1 fruit fly cellular context compared by ENCODE assay signal in the genomic region with DNA sequence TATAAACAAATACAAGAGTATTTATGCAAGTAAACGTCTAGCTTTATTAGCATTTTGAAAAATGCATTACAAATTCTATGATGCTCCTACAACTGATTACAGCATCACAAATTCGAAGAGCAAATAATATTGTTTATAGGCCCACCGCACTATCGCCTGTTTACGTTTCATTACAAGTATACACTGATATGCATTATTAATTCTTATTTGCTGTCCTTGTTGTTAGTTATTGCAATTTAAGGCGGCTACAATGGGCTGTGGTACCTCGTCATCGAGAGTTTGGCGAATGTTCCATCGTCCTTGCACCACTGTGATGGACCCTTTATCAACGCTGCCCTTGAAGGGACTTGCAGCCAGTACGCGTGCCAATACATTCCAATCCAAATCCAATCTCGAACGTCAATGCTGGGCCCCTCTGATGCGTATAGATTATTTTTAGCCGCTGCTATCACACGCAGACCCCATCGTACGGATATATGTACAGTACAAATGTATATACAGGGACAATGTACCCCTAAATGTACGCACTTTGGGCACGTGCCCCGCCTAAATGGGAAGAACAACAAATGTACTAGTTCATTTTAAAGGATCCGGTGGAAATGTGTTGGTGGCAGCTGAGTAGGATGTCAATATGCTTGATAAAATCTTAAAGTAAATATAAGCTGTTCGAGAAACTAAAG.
A peak's percentile ranks its signal among the peaks of the same experiment; 100 is the strongest.
TF ChIP-seq lines count a peak whose summit lies in the region.

No protein-coding gene starts in this region.

TF ChIP-seq in whole organism, embryonic, 481 proteins besides CTCF, POLR2A, EP300 and RAD21 (continued from another document):
- TF ChIP-seq CG1529 (GFP tag; optimal IDR thresholded peaks at IDR 0.05; lab: Kevin White, UChicago) (peak; percentile 20), Sin3A (optimal IDR thresholded peaks at IDR 0.05; lab: Kevin White, UChicago) (no peak), CG12219 (GFP tag; optimal IDR thresholded peaks at IDR 0.05; lab: Kevin White, UChicago) (no peak), Aef1 (GFP tag; IDR thresholded peaks at IDR 0.05; lab: Robert Waterston, UW) (no peak), Awh (GFP tag; IDR thresholded peaks at IDR 0.05; lab: Robert Waterston, UW) (no peak), esg (GFP tag; conservative IDR thresholded peaks at IDR 0.05; lab: Robert Waterston, UW) (no peak), Lim3 (GFP tag; IDR thresholded peaks at IDR 0.05; lab: Robert Waterston, UW) (no peak), ash1 (GFP tag; optimal IDR thresholded peaks at IDR 0.05; lab: Kevin White, UChicago) (no peak), ab (GFP tag; optimal IDR thresholded peaks at IDR 0.05; lab: Kevin White, UChicago) (no peak), rib (GFP tag; IDR thresholded peaks at IDR 0.05; lab: Robert Waterston, UW) (no peak), CG32772 (GFP tag; IDR thresholded peaks at IDR 0.05; lab: Robert Waterston, UW) (no peak), CG2875 (GFP tag; optimal IDR thresholded peaks at IDR 0.05; lab: Kevin White, UChicago) (peak; percentile 33), CG15011 (GFP tag; optimal IDR thresholded peaks at IDR 0.05; lab: Kevin White, UChicago) (no peak), pfk (GFP tag; optimal IDR thresholded peaks at IDR 0.05; lab: Kevin White, UChicago) (no peak), gt (GFP tag; IDR thresholded peaks at IDR 0.05; lab: Robert Waterston, UW) (no peak), CG12104 (GFP tag; optimal IDR thresholded peaks at IDR 0.05; lab: Kevin White, UChicago) (peak; percentile 2), eve (GFP tag; optimal IDR thresholded peaks at IDR 0.05; lab: Kevin White, UChicago) (no peak), ems (GFP tag; optimal IDR thresholded peaks at IDR 0.05; lab: Kevin White, UChicago) (no peak), lilli (GFP tag; optimal IDR thresholded peaks at IDR 0.05; lab: Kevin White, UChicago) (no peak), CG10959 (GFP tag; IDR thresholded peaks at IDR 0.05; lab: Robert Waterston, UW) (no peak), run (tag; optimal IDR thresholded peaks at IDR 0.05; lab: Kevin White, UChicago) (no peak), PHDP (tag; optimal IDR thresholded peaks at IDR 0.05; lab: Kevin White, UChicago) (no peak), CG7786 (GFP tag; optimal IDR thresholded peaks at IDR 0.05; lab: Kevin White, UChicago) (no peak), CG10462 (GFP tag; optimal IDR thresholded peaks at IDR 0.05; lab: Kevin White, UChicago) (no peak), sob (GFP tag; IDR thresholded peaks at IDR 0.05; lab: Robert Waterston, UW) (no peak), Hey (tag; optimal IDR thresholded peaks at IDR 0.05; lab: Kevin White, UChicago) (peak; percentile 86), CG4730 (GFP tag; IDR thresholded peaks at IDR 0.05; lab: Robert Waterston, UW) (no peak), emc (GFP tag; optimal IDR thresholded peaks at IDR 0.05; lab: Kevin White, UChicago) (no peak), CG18619 (GFP tag; optimal IDR thresholded peaks at IDR 0.05; lab: Kevin White, UChicago) (no peak), nau (GFP tag; optimal IDR thresholded peaks at IDR 0.05; lab: Kevin White, UChicago) (no peak), grau (tag; optimal IDR thresholded peaks at IDR 0.05; lab: Kevin White, UChicago) (no peak), CG9932 (GFP tag; IDR thresholded peaks at IDR 0.05; lab: Robert Waterston, UW) (no peak), wek (GFP tag; optimal IDR thresholded peaks at IDR 0.05; lab: Kevin White, UChicago) (no peak), br (optimal IDR thresholded peaks at IDR 0.05; lab: Kevin White, UChicago) (no peak), CG30403 (GFP tag; optimal IDR thresholded peaks at IDR 0.05; lab: Kevin White, UChicago) (no peak), CG6813 (GFP tag; optimal IDR thresholded peaks at IDR 0.05; lab: Kevin White, UChicago) (peak; percentile 45), CG9437 (GFP tag; optimal IDR thresholded peaks at IDR 0.05; lab: Kevin White, UChicago) (no peak), YL-1 (GFP tag; optimal IDR thresholded peaks at IDR 0.05; lab: Kevin White, UChicago) (no peak), dysf (GFP tag; IDR thresholded peaks at IDR 0.05; lab: Robert Waterston, UW) (no peak), mam (GFP tag; optimal IDR thresholded peaks at IDR 0.05; lab: Kevin White, UChicago) (no peak), CG8290 (GFP tag; optimal IDR thresholded peaks at IDR 0.05; lab: Kevin White, UChicago) (no peak), CG8290 (tag; optimal IDR thresholded peaks at IDR 0.05; lab: Kevin White, UChicago) (peak in 1 of 2 experiments; percentile 7), Usf (GFP tag; optimal IDR thresholded peaks at IDR 0.05; lab: Kevin White, UChicago) (no peak), Ada2b (GFP tag; IDR thresholded peaks at IDR 0.05; lab: Robert Waterston, UW) (no peak), Sox102F (GFP tag; optimal IDR thresholded peaks at IDR 0.05; lab: Kevin White, UChicago) (peak; percentile 48), Neu2 (GFP tag; optimal IDR thresholded peaks at IDR 0.05; lab: Kevin White, UChicago; ENCODE audit: borderline replicate concordance) (no peak), Trl (optimal IDR thresholded peaks at IDR 0.05; lab: Kevin White, UChicago) (no peak), Trl (GFP tag; optimal IDR thresholded peaks at IDR 0.05; lab: Kevin White, UChicago) (no peak), CG2120 (GFP tag; optimal IDR thresholded peaks at IDR 0.05; lab: Kevin White, UChicago) (no peak), CG11456 (GFP tag; IDR thresholded peaks at IDR 0.05; lab: Robert Waterston, UW) (no peak), Deaf1 (tag; optimal IDR thresholded peaks at IDR 0.05; lab: Kevin White, UChicago) (no peak), CG17328 (GFP tag; IDR thresholded peaks at IDR 0.05; lab: Robert Waterston, UW) (peak; percentile 26; the same call in 1 of the 2 replicates), Dref (GFP tag; IDR thresholded peaks at IDR 0.05; lab: Robert Waterston, UW) (no peak), crc (GFP tag; optimal IDR thresholded peaks at IDR 0.05; lab: Kevin White, UChicago) (no peak), gsb (GFP tag; IDR thresholded peaks at IDR 0.05; lab: Robert Waterston, UW) (no peak), CG1792 (GFP tag; optimal IDR thresholded peaks at IDR 0.05; lab: Kevin White, UChicago) (no peak), Doc2 (GFP tag; IDR thresholded peaks at IDR 0.05; lab: Robert Waterston, UW) (no peak), HLH3B (GFP tag; IDR thresholded peaks at IDR 0.05; lab: Robert Waterston, UW) (no peak), CG10321 (GFP tag; IDR thresholded peaks at IDR 0.05; lab: Robert Waterston, UW) (no peak), bcd (GFP tag; optimal IDR thresholded peaks at IDR 0.05; lab: Kevin White, UChicago) (no peak), Side (GFP tag; optimal IDR thresholded peaks at IDR 0.05; lab: Kevin White, UChicago) (no peak), Hsf (GFP tag; optimal IDR thresholded peaks at IDR 0.05; lab: Kevin White, UChicago) (peak; percentile 8), Spps (tag; optimal IDR thresholded peaks at IDR 0.05; lab: Kevin White, UChicago) (no peak), Fer2 (tag; optimal IDR thresholded peaks at IDR 0.05; lab: Kevin White, UChicago) (no peak), sug (tag; optimal IDR thresholded peaks at IDR 0.05; lab: Kevin White, UChicago) (no peak), CG17612 (GFP tag; IDR thresholded peaks at IDR 0.05; lab: Robert Waterston, UW) (no peak), CG43689 (GFP tag; IDR thresholded peaks at IDR 0.05; lab: Robert Waterston, UW) (no peak), dmrt11E (tag; optimal IDR thresholded peaks at IDR 0.05; lab: Kevin White, UChicago) (no peak), CkIIα-i1 (GFP tag; IDR thresholded peaks at IDR 0.05; lab: Robert Waterston, UW) (no peak), Atf3 (GFP tag; optimal IDR thresholded peaks at IDR 0.05; lab: Kevin White, UChicago) (no peak), BtbVII (GFP tag; optimal IDR thresholded peaks at IDR 0.05; lab: Kevin White, UChicago) (no peak), Stat92E (GFP tag; optimal IDR thresholded peaks at IDR 0.05; lab: Kevin White, UChicago) (no peak), chm (GFP tag; IDR thresholded peaks at IDR 0.05; lab: Robert Waterston, UW) (no peak), CG3065 (GFP tag; optimal IDR thresholded peaks at IDR 0.05; lab: Kevin White, UChicago) (no peak), tna (GFP tag; IDR thresholded peaks at IDR 0.05; lab: Robert Waterston, UW; ENCODE audit: partially characterized antibody) (no peak), gro (GFP tag; optimal IDR thresholded peaks at IDR 0.05; lab: Kevin White, UChicago) (no peak), CG15269 (tag; optimal IDR thresholded peaks at IDR 0.05; lab: Kevin White, UChicago) (no peak), Dip3 (GFP tag; optimal IDR thresholded peaks at IDR 0.05; lab: Kevin White, UChicago) (no peak), zfh2 (GFP tag; optimal IDR thresholded peaks at IDR 0.05; lab: Kevin White, UChicago) (no peak), Nf-YC (tag; optimal IDR thresholded peaks at IDR 0.05; lab: Kevin White, UChicago) (no peak), sc (optimal IDR thresholded peaks at IDR 0.05; lab: Kevin White, UChicago) (no peak), sc (GFP tag; optimal IDR thresholded peaks at IDR 0.05; lab: Kevin White, UChicago) (peak; percentile 28), CG11085 (GFP tag; IDR thresholded peaks at IDR 0.05; lab: Robert Waterston, UW) (no peak), GATAe (GFP tag; conservative IDR thresholded peaks at IDR 0.05; lab: Robert Waterston, UW) (no peak), gcm2 (GFP tag; optimal IDR thresholded peaks at IDR 0.05; lab: Kevin White, UChicago) (no peak), org-1 (GFP tag; optimal IDR thresholded peaks at IDR 0.05; lab: Kevin White, UChicago) (peak; percentile 19), ken (GFP tag; IDR thresholded peaks at IDR 0.05; lab: Robert Waterston, UW) (no peak), her (GFP tag; optimal IDR thresholded peaks at IDR 0.05; lab: Kevin White, UChicago) (no peak), Oaz (GFP tag; IDR thresholded peaks at IDR 0.05; lab: Robert Waterston, UW) (no peak), fd64A (GFP tag; optimal IDR thresholded peaks at IDR 0.05; lab: Kevin White, UChicago) (peak; percentile 62), Fer1 (GFP tag; optimal IDR thresholded peaks at IDR 0.05; lab: Kevin White, UChicago) (no peak), Adf1 (GFP tag; IDR thresholded peaks at IDR 0.05; lab: Robert Waterston, UW) (no peak), CG12391 (tag; optimal IDR thresholded peaks at IDR 0.05; lab: Kevin White, UChicago) (no peak), vvl (GFP tag; IDR thresholded peaks at IDR 0.05; lab: Robert Waterston, UW) (no peak), Dad (GFP tag; optimal IDR thresholded peaks at IDR 0.05; lab: Kevin White, UChicago) (no peak), CG10431 (GFP tag; optimal IDR thresholded peaks at IDR 0.05; lab: Kevin White, UChicago) (no peak), CG10654 (GFP tag; optimal IDR thresholded peaks at IDR 0.05; lab: Kevin White, UChicago) (no peak), Optix (GFP tag; IDR thresholded peaks at IDR 0.05; lab: Robert Waterston, UW) (no peak), CG6683 (GFP tag; optimal IDR thresholded peaks at IDR 0.05; lab: Kevin White, UChicago) (no peak), ap (GFP tag; IDR thresholded peaks at IDR 0.05; lab: Robert Waterston, UW) (no peak), slou (GFP tag; optimal IDR thresholded peaks at IDR 0.05; lab: Kevin White, UChicago) (no peak), CG6791 (GFP tag; IDR thresholded peaks at IDR 0.05; lab: Robert Waterston, UW; ENCODE audit: partially characterized antibody) (no peak), Med (GFP tag; lab: Kevin White, UChicago) (peak; percentile 65), D19A (tag; optimal IDR thresholded peaks at IDR 0.05; lab: Kevin White, UChicago) (no peak), CG18764 (GFP tag; optimal IDR thresholded peaks at IDR 0.05; lab: Kevin White, UChicago) (no peak), shn (GFP tag; optimal IDR thresholded peaks at IDR 0.05; lab: Kevin White, UChicago) (no peak), Mad (GFP tag; optimal IDR thresholded peaks at IDR 0.05; lab: Kevin White, UChicago) (no peak), kni (GFP tag; optimal IDR thresholded peaks at IDR 0.05; lab: Kevin White, UChicago) (no peak), lab (GFP tag; optimal IDR thresholded peaks at IDR 0.05; lab: Kevin White, UChicago) (no peak), Lpt (GFP tag; optimal IDR thresholded peaks at IDR 0.05; lab: Kevin White, UChicago) (no peak), CG7928 (GFP tag; optimal IDR thresholded peaks at IDR 0.05; lab: Kevin White, UChicago) (no peak), Hand (GFP tag; optimal IDR thresholded peaks at IDR 0.05; lab: Kevin White, UChicago) (no peak), sna (GFP tag; IDR thresholded peaks at IDR 0.05; lab: Robert Waterston, UW; ENCODE audit: partially characterized antibody) (no peak), Taf1 (GFP tag; IDR thresholded peaks at IDR 0.05; lab: Robert Waterston, UW) (no peak), CG3726 (GFP tag; IDR thresholded peaks at IDR 0.05; lab: Robert Waterston, UW) (0 out of 3 replicates have a peak, but pooled peaks have one; percentile 42), Chrac-16 (GFP tag; optimal IDR thresholded peaks at IDR 0.05; lab: Kevin White, UChicago) (no peak), ci (GFP tag; IDR thresholded peaks at IDR 0.05; lab: Robert Waterston, UW) (no peak), CG14014 (GFP tag; IDR thresholded peaks at IDR 0.05; lab: Robert Waterston, UW) (no peak)
